Fruit fly (Drosophila melanogaster) whole organism, prepupa: ENCODE measurements around the gene CG32284.

Experiments used
- CG4318 ChIP-seq: fragments of 200-800 bp; sonication (Bioruptor generic); optimal IDR thresholded peaks from 3 replicates; lab custom pipeline; 2017; ENCODE audit warnings: missing biosample characterization, mild to moderate bottlenecking, missing genetic modification characterization
- CG6792 ChIP-seq: fragments of 200-800 bp; sonication (Bioruptor generic); optimal IDR thresholded peaks from 3 replicates; lab custom pipeline; 2016; ENCODE audit warnings: missing biosample characterization, missing genetic modification characterization
- CG6808 ChIP-seq: fragments of 200-800 bp; sonication (Bioruptor generic); optimal IDR thresholded peaks from 3 replicates; lab custom pipeline; 2017; ENCODE audit warnings: missing biosample characterization, missing genetic modification characterization, mild to moderate bottlenecking, moderate library complexity, missing genetic modification reagents
- CG8119 ChIP-seq: fragments of 200-800 bp; sonication (Bioruptor generic); IDR thresholded peaks from 3 replicates; pipeline ENCODE4 v1.3.6; 2022; ENCODE audit warnings: missing biosample characterization, missing genetic modification characterization
- CG9139 ChIP-seq: fragments of 200-800 bp; sonication (Bioruptor generic); optimal IDR thresholded peaks from 3 replicates; lab custom pipeline; 2017; ENCODE audit warnings: missing biosample characterization, mild to moderate bottlenecking, missing genetic modification characterization
- Eip75B ChIP-seq: fragments of 200-800 bp; sonication (Bioruptor generic); optimal IDR thresholded peaks from 3 replicates; lab custom pipeline; 2016; ENCODE audit warnings: missing biosample characterization, missing genetic modification characterization
- Eip78C ChIP-seq: fragments of 200-800 bp; sonication (Bioruptor generic); peaks from one replicate; lab custom pipeline; 2016; ENCODE audit warnings: missing biosample characterization, missing genetic modification characterization
- Ets21C ChIP-seq: fragments of 200-800 bp; sonication (Bioruptor generic); optimal IDR thresholded peaks from 3 replicates; lab custom pipeline; 2016; ENCODE audit warnings: missing biosample characterization, missing genetic modification characterization
- Smox ChIP-seq: fragments of 200-800 bp; sonication (Bioruptor generic); optimal IDR thresholded peaks from 3 replicates; lab custom pipeline; 2016; ENCODE audit warnings: missing biosample characterization, missing genetic modification characterization
- Sox102F ChIP-seq: fragments of 200-800 bp; sonication (Bioruptor generic); optimal IDR thresholded peaks from 2 replicates; lab custom pipeline; 2016; ENCODE audit warnings: missing biosample characterization, mild to moderate bottlenecking, missing genetic modification characterization
- fkh ChIP-seq: fragments of 200-800 bp; sonication (Bioruptor generic); optimal IDR thresholded peaks from 3 replicates; lab custom pipeline; 2017; ENCODE audit warnings: missing biosample characterization, mild to moderate bottlenecking, missing genetic modification characterization, moderate library complexity
- salr ChIP-seq, 2 experiments: fragments of 200-800 bp; sonication (Bioruptor generic); optimal IDR thresholded peaks; 3 replicates each; lab custom pipeline; 2016 to 2018; ENCODE audit warnings: missing biosample characterization in 2 of 2, missing genetic modification characterization in 2 of 2, mild to moderate bottlenecking in 1 of 2
- vri ChIP-seq: fragments of 200-800 bp; sonication (Bioruptor generic); optimal IDR thresholded peaks from 3 replicates; lab custom pipeline; 2016; ENCODE audit warnings: missing biosample characterization, mild to moderate bottlenecking, missing genetic modification characterization

DNA sequence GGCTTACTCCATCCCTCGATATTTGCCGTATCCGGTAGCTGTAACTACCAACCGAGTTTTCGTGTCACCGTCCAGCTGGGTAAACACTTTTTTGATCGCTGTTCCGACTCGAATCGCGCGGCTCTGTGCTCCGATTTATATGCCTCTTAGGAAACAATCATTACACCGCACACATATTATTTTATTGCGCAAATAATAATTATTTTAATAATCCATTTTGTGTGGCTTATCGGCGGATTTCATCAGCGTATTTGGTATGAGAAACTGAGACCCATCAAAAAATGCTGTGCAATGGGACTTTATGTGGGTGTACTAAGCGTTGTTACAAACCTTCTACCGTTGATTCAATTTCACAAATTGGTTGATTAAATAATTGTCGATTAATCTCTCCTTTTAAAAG is 16.6 kb downstream of the CG32284 start, which contains the start of gene CG32271:
- TF ChIP-seq Sox102F (no peak), Ets21C (no peak), Smox (no peak), CG4318 (GFP tag; lab: Kevin White, UChicago) (no peak), CG8119 (GFP tag; lab: Robert Waterston, UW) (no peak), CG6792 (GFP tag; lab: Kevin White, UChicago) (no peak), CG9139 (GFP tag; lab: Kevin White, UChicago) (no peak), Eip75B (GFP tag; lab: Kevin White, UChicago) (no peak), fkh (GFP tag; lab: Kevin White, UChicago) (no peak), CG6808 (GFP tag; lab: Kevin White, UChicago) (no peak), Eip78C (GFP tag; lab: Kevin White, UChicago) (no peak), salr (GFP tag; optimal IDR thresholded peaks at IDR 0.05; lab: Kevin White, UChicago) (no peak), vri (GFP tag; lab: Kevin White, UChicago) (no peak)
